Worm (Caenorhabditis elegans): Measurements from ENCODE around the gene Y54E2A.8.
"Not testable (repeated sequence)": the region's sequence is repeated elsewhere in the genome, so short reads cannot be mapped to it uniquely, and the experiment has no call there.

DNA sequence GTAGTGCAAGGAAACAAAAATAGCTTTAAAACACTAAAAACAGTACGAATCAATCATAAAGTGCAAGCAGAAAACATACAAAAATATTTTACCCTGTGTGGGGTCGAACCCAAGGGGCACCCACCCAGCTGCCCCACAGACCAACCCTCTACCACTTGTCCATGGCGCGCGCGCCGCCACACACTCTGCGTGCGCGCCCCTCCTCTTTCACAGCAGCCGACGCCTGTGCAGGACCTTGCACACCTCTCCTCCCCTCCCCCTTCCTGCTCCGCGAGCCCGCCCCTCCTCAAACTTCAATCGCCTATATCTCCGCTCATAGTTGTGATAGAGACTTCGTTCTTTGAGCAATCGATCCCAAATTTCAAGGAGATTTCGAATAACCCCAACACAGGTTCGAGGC, 15.6 kb upstream of the Y54E2A.8 start:
- not testable (repeated sequence) for TF ChIP-seq T26A5.8 (tag; optimal IDR thresholded peaks at IDR 0.05); efl-1 (GFP tag; optimal IDR thresholded peaks at IDR 0.05); T07F8.4 (tag; optimal IDR thresholded peaks at IDR 0.05)
